Fruit fly (Drosophila melanogaster) whole organism, wandering third instar larva: ENCODE results near the gene ninaD.

Experiments
- Dfd ChIP-seq: fragments of >200 bp; optimal IDR thresholded peaks from 2 replicates; lab custom pipeline; 2017; ENCODE audit warnings: missing biosample characterization, missing genetic modification characterization
- GATAd ChIP-seq: sonication (Bioruptor generic); optimal IDR thresholded peaks from 2 replicates; lab custom pipeline; 2016; ENCODE audit warnings: missing biosample characterization, missing genetic modification characterization
- Myc ChIP-seq: fragments of >200 bp; optimal IDR thresholded peaks from 2 replicates; lab custom pipeline; 2017
- br ChIP-seq: fragments of 200-800 bp; sonication (Bioruptor generic); optimal IDR thresholded peaks from 2 replicates; lab custom pipeline; 2016; ENCODE audit warnings: missing biosample characterization, missing genetic modification characterization
- pan ChIP-seq: fragments of >200 bp; optimal IDR thresholded peaks from 2 replicates; lab custom pipeline; 2017
- psq ChIP-seq: fragments of 200-800 bp; sonication (Bioruptor generic); optimal IDR thresholded peaks from 3 replicates; lab custom pipeline; 2017; ENCODE audit warnings: missing biosample characterization, mild to moderate bottlenecking, missing genetic modification characterization, moderate library complexity

DNA sequence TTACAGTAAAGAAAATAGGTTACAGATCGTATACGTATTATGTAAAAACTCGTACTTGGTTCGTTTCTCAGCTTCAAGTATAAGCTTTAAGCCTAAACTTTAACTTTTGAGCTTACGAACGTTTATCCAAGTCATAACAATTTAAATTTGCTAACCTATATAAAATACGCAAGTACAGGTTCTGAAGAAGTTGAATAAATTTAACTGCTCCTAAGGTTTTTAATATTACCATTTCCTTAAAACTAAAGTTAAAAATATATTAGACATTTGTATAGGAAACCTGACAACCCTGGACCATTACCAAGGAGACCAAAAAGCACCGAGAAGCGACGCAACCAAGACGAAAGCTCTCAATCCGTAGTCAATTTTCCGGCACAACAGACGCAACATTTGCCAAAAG, 38.2 kb downstream of the ninaD start, which contains the start of gene CG5758:
- TF ChIP-seq pan (lab: Kevin White, UChicago) (no peak), GATAd (GFP tag; lab: Kevin White, UChicago) (no peak), psq (GFP tag; lab: Kevin White, UChicago) (no peak), Dfd (GFP tag; lab: Kevin White, UChicago) (no peak), br (GFP tag; lab: Kevin White, UChicago) (no peak), Myc (no peak)
